Fruit fly (Drosophila melanogaster) whole organism, pupa: ENCODE data around the gene CG2577.

Experiments
- CG10348 ChIP-seq: fragments of 200-800 bp; sonication (Bioruptor generic); IDR thresholded peaks from 2 replicates; pipeline ENCODE4 v1.3.6; 2022; ENCODE audit warnings: missing biosample characterization, missing genetic modification characterization
- CG13204 ChIP-seq: fragments of 200-800 bp; sonication (Bioruptor generic); optimal IDR thresholded peaks from 2 replicates; lab custom pipeline; 2018; ENCODE audit warnings: missing biosample characterization, mild to moderate bottlenecking, missing genetic modification characterization, moderate library complexity
- CG14655 ChIP-seq: fragments of 200-800 bp; sonication (Bioruptor generic); optimal IDR thresholded peaks from 3 replicates; lab custom pipeline; 2017; ENCODE audit warnings: mild to moderate bottlenecking, missing biosample characterization, missing genetic modification reagents, missing genetic modification characterization
- CG8159 ChIP-seq: fragments of 200-800 bp; sonication (Bioruptor generic); optimal IDR thresholded peaks from 3 replicates; lab custom pipeline; 2018; ENCODE audit warnings: missing biosample characterization, mild to moderate bottlenecking, missing genetic modification characterization, moderate library complexity
- CG8301 ChIP-seq: fragments of 200-800 bp; sonication (Bioruptor generic); optimal IDR thresholded peaks from 2 replicates; lab custom pipeline; 2018; ENCODE audit warnings: missing biosample characterization, mild to moderate bottlenecking, missing genetic modification characterization
- D1 ChIP-seq: fragments of 200-800 bp; sonication (Bioruptor generic); optimal IDR thresholded peaks from 2 replicates; lab custom pipeline; 2018; ENCODE audit warnings: missing biosample characterization, mild to moderate bottlenecking, missing genetic modification characterization, moderate library complexity
- Snoo ChIP-seq: fragments of 200-800 bp; sonication (Bioruptor generic); optimal IDR thresholded peaks from 3 replicates; lab custom pipeline; 2017; ENCODE audit warnings: missing biosample characterization, mild to moderate bottlenecking, missing genetic modification characterization, inconsistent platforms
- gl ChIP-seq: fragments of 200-800 bp; sonication (Bioruptor generic); optimal IDR thresholded peaks from 2 replicates; lab custom pipeline; 2018; ENCODE audit warnings: missing biosample characterization, mild to moderate bottlenecking, missing genetic modification characterization

Gene CG2577

dm6 chrX:12391732-12392131, 18.8 kb downstream of the CG2577 start:
- TF ChIP-seq D1 (no peak), gl (tag; lab: Kevin White, UChicago) (no peak), CG10348 (no peak), CG13204 (GFP tag; lab: Kevin White, UChicago) (no peak), CG14655 (GFP tag; lab: Kevin White, UChicago) (no peak), Snoo (tag; lab: Kevin White, UChicago) (no peak), CG8159 (no peak)
- TF ChIP-seq, all 21 proteins: peak for 0

DNA sequence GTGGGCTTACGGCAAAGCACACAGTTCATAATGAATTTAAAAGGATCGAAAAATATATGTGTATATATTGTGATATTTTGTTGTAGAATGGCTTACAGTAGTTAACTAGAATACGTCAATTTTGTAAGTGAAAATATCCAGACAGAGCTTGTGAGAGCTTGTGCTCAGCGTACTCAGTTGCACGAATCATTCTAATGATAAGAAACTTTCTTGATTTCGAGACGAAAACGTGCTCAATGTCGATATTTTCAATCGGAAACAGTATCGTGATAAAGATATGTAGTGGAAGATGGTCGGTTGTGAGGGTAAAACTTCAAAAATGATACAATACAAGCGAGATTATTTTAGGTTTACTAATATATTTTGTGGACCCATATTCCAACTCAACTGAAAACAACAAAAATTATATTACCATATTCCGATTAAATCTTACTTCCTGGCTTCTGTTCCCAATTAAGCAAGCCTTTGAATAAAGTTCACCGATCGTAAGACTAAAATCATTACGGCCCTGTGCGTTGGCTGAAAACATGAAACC, 35.5 kb downstream of the CG2577 start, which contains the start of the genes CG32651 and CG2574:
TSS of gene CG32651 (minus strand) at position 101 of the 535 bp plus-strand sequence.
TSS of gene CG2574 (plus strand) at position 485 of the 535 bp plus-strand sequence.
- TF ChIP-seq CG8301 (tag; lab: Kevin White, UChicago) (no peak), gl (tag; lab: Kevin White, UChicago) (no peak)
